1 fruit fly cellular context compared by ENCODE assay signal in the genomic region with DNA sequence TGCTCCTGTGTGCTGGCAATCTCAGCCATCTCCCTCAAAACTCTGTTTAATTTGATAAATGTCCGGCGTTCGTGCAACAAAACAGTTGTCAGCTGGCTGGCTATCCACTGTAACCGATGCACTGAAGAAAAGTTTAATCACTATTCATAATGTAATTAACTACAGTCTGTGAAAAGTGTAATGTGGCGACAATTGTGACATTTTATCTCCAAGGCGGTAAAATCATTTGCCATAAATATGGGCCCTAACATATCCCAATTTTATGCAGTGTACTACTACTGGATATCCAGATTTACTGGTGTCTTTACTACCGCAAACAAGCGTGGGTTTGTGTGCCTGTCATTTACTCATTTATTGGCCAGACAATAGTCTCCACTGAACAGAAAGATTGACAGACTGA.
TF ChIP-seq lines count a peak whose summit lies in the region.

No protein-coding gene starts in this region.

TF ChIP-seq in whole organism, embryonic, 481 proteins besides CTCF, POLR2A, EP300 and RAD21 (continued from another document and continues in another):
- TF ChIP-seq Hmr (GFP tag; optimal IDR thresholded peaks at IDR 0.05; lab: Kevin White, UChicago) (peak; percentile 35), dpn (GFP tag; optimal IDR thresholded peaks at IDR 0.05; lab: Kevin White, UChicago) (peak; percentile 19 to 47), Side (GFP tag; optimal IDR thresholded peaks at IDR 0.05; lab: Kevin White, UChicago) (peak; percentile 4), bcd (GFP tag; optimal IDR thresholded peaks at IDR 0.05; lab: Kevin White, UChicago) (peak; percentile 20), Bteb2 (GFP tag; optimal IDR thresholded peaks at IDR 0.05; lab: Kevin White, UChicago) (peak; percentile 23), Dip2 (GFP tag; IDR thresholded peaks at IDR 0.05; lab: Robert Waterston, UW) (no peak), hkb (optimal IDR thresholded peaks at IDR 0.05; lab: Kevin White, UChicago) (no peak), hkb (GFP tag; IDR thresholded peaks at IDR 0.05; lab: Robert Waterston, UW) (peak; percentile 51; the same call in 1 of the 2 replicates), Hr78 (GFP tag; optimal IDR thresholded peaks at IDR 0.05; lab: Kevin White, UChicago) (no peak), row (GFP tag; IDR thresholded peaks at IDR 0.05; lab: Robert Waterston, UW) (peak; percentile 58; the same call in 2 of the 3 replicates), maf-S (GFP tag; optimal IDR thresholded peaks at IDR 0.05; lab: Kevin White, UChicago) (no peak), gem (tag; optimal IDR thresholded peaks at IDR 0.05; lab: Kevin White, UChicago) (peak; percentile 63), CG2712 (tag; optimal IDR thresholded peaks at IDR 0.05; lab: Kevin White, UChicago) (peak; percentile 48), Dfd (GFP tag; optimal IDR thresholded peaks at IDR 0.05; lab: Kevin White, UChicago) (no peak), E2f2 (GFP tag; IDR thresholded peaks at IDR 0.05; lab: Robert Waterston, UW) (no peak), CG32532 (GFP tag; IDR thresholded peaks at IDR 0.05; lab: Robert Waterston, UW) (no peak), mam (GFP tag; optimal IDR thresholded peaks at IDR 0.05; lab: Kevin White, UChicago) (peak; percentile 49), sisA (GFP tag; IDR thresholded peaks at IDR 0.05; lab: Robert Waterston, UW) (peak; percentile 59; the same call in 1 of the 2 replicates), CG17829 (tag; optimal IDR thresholded peaks at IDR 0.05; lab: Kevin White, UChicago) (no peak), ase (GFP tag; IDR thresholded peaks at IDR 0.05; lab: Robert Waterston, UW) (0 out of 3 replicates have a peak, but pooled peaks have one; percentile 48), CG2678 (tag; optimal IDR thresholded peaks at IDR 0.05; lab: Kevin White, UChicago) (peak; percentile 52), cg (GFP tag; optimal IDR thresholded peaks at IDR 0.05; lab: Kevin White, UChicago) (no peak), jigr1 (GFP tag; IDR thresholded peaks at IDR 0.05; lab: Robert Waterston, UW) (0 out of 3 replicates have a peak, but pooled peaks have one; percentile 49), MTF-1 (GFP tag; optimal IDR thresholded peaks at IDR 0.05; lab: Kevin White, UChicago; ENCODE audit: borderline replicate concordance) (no peak), CG31441 (GFP tag; IDR thresholded peaks at IDR 0.05; lab: Robert Waterston, UW) (peak; percentile 28; the same call in 1 of the 2 replicates), CG17568 (GFP tag; optimal IDR thresholded peaks at IDR 0.05; lab: Kevin White, UChicago) (no peak), ind (GFP tag; optimal IDR thresholded peaks at IDR 0.05; lab: Kevin White, UChicago) (peak; percentile 59), CG14710 (tag; optimal IDR thresholded peaks at IDR 0.05; lab: Kevin White, UChicago) (no peak), Nf-YA (GFP tag; IDR thresholded peaks at IDR 0.05; lab: Robert Waterston, UW) (no peak), ci (GFP tag; IDR thresholded peaks at IDR 0.05; lab: Robert Waterston, UW) (peak; percentile 79; the same call in 2 of the 3 replicates), CG13894 (tag; optimal IDR thresholded peaks at IDR 0.05; lab: Kevin White, UChicago) (no peak), zfh1 (GFP tag; IDR thresholded peaks at IDR 0.05; lab: Robert Waterston, UW) (peak; percentile 34; the same call in 1 of the 3 replicates), CG12769 (tag; optimal IDR thresholded peaks at IDR 0.05; lab: Kevin White, UChicago) (peak; percentile 42), CG17361 (GFP tag; IDR thresholded peaks at IDR 0.05; lab: Robert Waterston, UW) (peak; percentile 32; the same call in 1 of the 3 replicates), CG4854 (GFP tag; optimal IDR thresholded peaks at IDR 0.05; lab: Kevin White, UChicago) (no peak), E2f1 (GFP tag; IDR thresholded peaks at IDR 0.05; lab: Robert Waterston, UW) (peak; percentile 46; the same call in 1 of the 2 replicates), gfzf (GFP tag; optimal IDR thresholded peaks at IDR 0.05; lab: Kevin White, UChicago) (no peak), CG12942 (GFP tag; optimal IDR thresholded peaks at IDR 0.05; lab: Kevin White, UChicago) (peak; percentile 14), Rx (GFP tag; IDR thresholded peaks at IDR 0.05; lab: Robert Waterston, UW) (peak; percentile 50; the same call in 1 of the 2 replicates), crol (GFP tag; IDR thresholded peaks at IDR 0.05; lab: Robert Waterston, UW) (no peak), CG7786 (GFP tag; optimal IDR thresholded peaks at IDR 0.05; lab: Kevin White, UChicago) (peak; percentile 44), tll (GFP tag; optimal IDR thresholded peaks at IDR 0.05; lab: Kevin White, UChicago) (no peak), az2 (GFP tag; optimal IDR thresholded peaks at IDR 0.05; lab: Kevin White, UChicago) (peak; percentile 29), CG11093 (GFP tag; IDR thresholded peaks at IDR 0.05; lab: Robert Waterston, UW) (0 out of 3 replicates have a peak, but pooled peaks have one; percentile 41), amos (GFP tag; IDR thresholded peaks at IDR 0.05; lab: Robert Waterston, UW; ENCODE audit: partially characterized antibody) (no peak), Hsf (GFP tag; optimal IDR thresholded peaks at IDR 0.05; lab: Kevin White, UChicago) (peak; percentile 45), CG11247 (GFP tag; IDR thresholded peaks at IDR 0.05; lab: Robert Waterston, UW) (0 out of 2 replicates have a peak, but pooled peaks have one; percentile 52), CG6254 (GFP tag; optimal IDR thresholded peaks at IDR 0.05; lab: Kevin White, UChicago) (peak; percentile 48), CG10209 (GFP tag; optimal IDR thresholded peaks at IDR 0.05; lab: Kevin White, UChicago) (peak; percentile 39), Mad (GFP tag; optimal IDR thresholded peaks at IDR 0.05; lab: Kevin White, UChicago) (no peak), D19B (GFP tag; optimal IDR thresholded peaks at IDR 0.05; lab: Kevin White, UChicago) (no peak), tna (GFP tag; IDR thresholded peaks at IDR 0.05; lab: Robert Waterston, UW; ENCODE audit: partially characterized antibody) (no peak), PHDP (tag; optimal IDR thresholded peaks at IDR 0.05; lab: Kevin White, UChicago) (peak; percentile 33), psq (GFP tag; optimal IDR thresholded peaks at IDR 0.05; lab: Kevin White, UChicago) (no peak), CG17612 (GFP tag; IDR thresholded peaks at IDR 0.05; lab: Robert Waterston, UW) (no peak), stwl (tag; optimal IDR thresholded peaks at IDR 0.05; lab: Kevin White, UChicago) (no peak), unpg (GFP tag; optimal IDR thresholded peaks at IDR 0.05; lab: Kevin White, UChicago) (peak; percentile 60), bigmax (GFP tag; optimal IDR thresholded peaks at IDR 0.05; lab: Kevin White, UChicago) (no peak), CG7357 (GFP tag; IDR thresholded peaks at IDR 0.05; lab: Robert Waterston, UW) (0 out of 3 replicates have a peak, but pooled peaks have one; percentile 6), Atf-2 (GFP tag; optimal IDR thresholded peaks at IDR 0.05; lab: Kevin White, UChicago) (peak; percentile 8), bab2 (GFP tag; optimal IDR thresholded peaks at IDR 0.05; lab: Kevin White, UChicago) (peak; percentile 36), ap (GFP tag; IDR thresholded peaks at IDR 0.05; lab: Robert Waterston, UW) (peak; percentile 46; the same call in 1 of the 2 replicates), CG17186 (GFP tag; optimal IDR thresholded peaks at IDR 0.05; lab: Kevin White, UChicago) (no peak), ftz-f1 (GFP tag; optimal IDR thresholded peaks at IDR 0.05; lab: Kevin White, UChicago) (no peak), oc (tag; optimal IDR thresholded peaks at IDR 0.05; lab: Kevin White, UChicago) (peak; percentile 21), CG16863 (GFP tag; optimal IDR thresholded peaks at IDR 0.05; lab: Kevin White, UChicago) (no peak), CG8089 (GFP tag; optimal IDR thresholded peaks at IDR 0.05; lab: Kevin White, UChicago) (peak; percentile 27), CG32772 (GFP tag; IDR thresholded peaks at IDR 0.05; lab: Robert Waterston, UW) (peak; percentile 44; the same call in 1 of the 2 replicates), ATbp (GFP tag; optimal IDR thresholded peaks at IDR 0.05; lab: Kevin White, UChicago) (peak; percentile 67), Myb (GFP tag; optimal IDR thresholded peaks at IDR 0.05; lab: Kevin White, UChicago) (peak; percentile 6), Elba2 (GFP tag; optimal IDR thresholded peaks at IDR 0.05; lab: Kevin White, UChicago) (no peak), CG13424 (tag; optimal IDR thresholded peaks at IDR 0.05; lab: Kevin White, UChicago) (no peak), Ptx1 (GFP tag; IDR thresholded peaks at IDR 0.05; lab: Robert Waterston, UW) (peak; percentile 71), CG10565 (GFP tag; optimal IDR thresholded peaks at IDR 0.05; lab: Kevin White, UChicago) (no peak), CG11398 (GFP tag; optimal IDR thresholded peaks at IDR 0.05; lab: Kevin White, UChicago) (peak; percentile 4), HLH4C (GFP tag; IDR thresholded peaks at IDR 0.05; lab: Robert Waterston, UW; ENCODE audit: partially characterized antibody) (no peak), lmd (GFP tag; IDR thresholded peaks at IDR 0.05; lab: Robert Waterston, UW) (peak; percentile 60; the same call in 1 of the 2 replicates), CG3838 (GFP tag; optimal IDR thresholded peaks at IDR 0.05; lab: Kevin White, UChicago) (no peak), CG2199 (GFP tag; IDR thresholded peaks at IDR 0.05; lab: Robert Waterston, UW) (0 out of 3 replicates have a peak, but pooled peaks have one; percentile 44), ken (GFP tag; IDR thresholded peaks at IDR 0.05; lab: Robert Waterston, UW) (no peak), CG9609 (GFP tag; optimal IDR thresholded peaks at IDR 0.05; lab: Kevin White, UChicago) (peak; percentile 26), vvl (GFP tag; IDR thresholded peaks at IDR 0.05; lab: Robert Waterston, UW) (peak; percentile 77), pnt (GFP tag; optimal IDR thresholded peaks at IDR 0.05; lab: Kevin White, UChicago) (peak; percentile 47), D (optimal IDR thresholded peaks at IDR 0.05; lab: Kevin White, UChicago) (no peak), D (GFP tag; optimal IDR thresholded peaks at IDR 0.05; lab: Kevin White, UChicago) (peak; percentile 29), tx (GFP tag; optimal IDR thresholded peaks at IDR 0.05; lab: Kevin White, UChicago) (peak; percentile 24), eve (GFP tag; optimal IDR thresholded peaks at IDR 0.05; lab: Kevin White, UChicago) (peak in 1 of 2 experiments; percentile 30), CG7556 (GFP tag; optimal IDR thresholded peaks at IDR 0.05; lab: Kevin White, UChicago) (peak; percentile 30), sc (optimal IDR thresholded peaks at IDR 0.05; lab: Kevin White, UChicago) (no peak), sc (GFP tag; optimal IDR thresholded peaks at IDR 0.05; lab: Kevin White, UChicago) (peak; percentile 54), gsb-n (tag; optimal IDR thresholded peaks at IDR 0.05; lab: Kevin White, UChicago) (peak; percentile 26), CG4404 (GFP tag; IDR thresholded peaks at IDR 0.05; lab: Robert Waterston, UW) (peak; percentile 44), Ada2b (GFP tag; IDR thresholded peaks at IDR 0.05; lab: Robert Waterston, UW) (no peak), tgo (GFP tag; IDR thresholded peaks at IDR 0.05; lab: Robert Waterston, UW) (peak; percentile 62), phol (tag; optimal IDR thresholded peaks at IDR 0.05; lab: Kevin White, UChicago) (peak; percentile 39), p53 (GFP tag; optimal IDR thresholded peaks at IDR 0.05; lab: Kevin White, UChicago) (no peak), Xrp1 (GFP tag; IDR thresholded peaks at IDR 0.05; lab: Robert Waterston, UW) (peak; percentile 21; the same call in 1 of the 2 replicates), CG2120 (GFP tag; optimal IDR thresholded peaks at IDR 0.05; lab: Kevin White, UChicago) (peak; percentile 39), abd-A (tag; optimal IDR thresholded peaks at IDR 0.05; lab: Kevin White, UChicago) (no peak), gsb (GFP tag; IDR thresholded peaks at IDR 0.05; lab: Robert Waterston, UW) (no peak), pros (GFP tag; optimal IDR thresholded peaks at IDR 0.05; lab: Kevin White, UChicago) (no peak), Pdp1 (GFP tag; optimal IDR thresholded peaks at IDR 0.05; lab: Kevin White, UChicago) (peak in 1 of 2 experiments; percentile 27), Atf6 (GFP tag; IDR thresholded peaks at IDR 0.05; lab: Robert Waterston, UW) (0 out of 2 replicates have a peak, but pooled peaks have one; percentile 50), CG32767 (GFP tag; IDR thresholded peaks at IDR 0.05; lab: Robert Waterston, UW) (peak; percentile 17; the same call in 1 of the 2 replicates), CG17385 (GFP tag; optimal IDR thresholded peaks at IDR 0.05; lab: Kevin White, UChicago) (peak; percentile 51), Rfx (GFP tag; IDR thresholded peaks at IDR 0.05; lab: Robert Waterston, UW) (peak; percentile 66), salm (tag; optimal IDR thresholded peaks at IDR 0.05; lab: Kevin White, UChicago) (peak; percentile 20), jing (GFP tag; optimal IDR thresholded peaks at IDR 0.05; lab: Kevin White, UChicago) (peak; percentile 3), pan (optimal IDR thresholded peaks at IDR 0.05; lab: Kevin White, UChicago) (no peak), pan (GFP tag; optimal IDR thresholded peaks at IDR 0.05 in 1 of 2, IDR thresholded peaks at IDR 0.05 in 1 of 2) (peak in 1 of 2 experiments; percentile 71), CG6683 (GFP tag; optimal IDR thresholded peaks at IDR 0.05; lab: Kevin White, UChicago) (no peak), ttk (GFP tag; IDR thresholded peaks at IDR 0.05; lab: Robert Waterston, UW) (peak; percentile 40; the same call in 1 of the 2 replicates), klu (GFP tag; IDR thresholded peaks at IDR 0.05; lab: Robert Waterston, UW) (peak; percentile 25; the same call in 1 of the 2 replicates), lov (optimal IDR thresholded peaks at IDR 0.05; lab: Kevin White, UChicago) (no peak), lov (GFP tag; IDR thresholded peaks at IDR 0.05; lab: Robert Waterston, UW) (0 out of 3 replicates have a peak, but pooled peaks have one; percentile 31), ab (GFP tag; optimal IDR thresholded peaks at IDR 0.05; lab: Kevin White, UChicago) (peak; percentile 8), CG6791 (GFP tag; IDR thresholded peaks at IDR 0.05; lab: Robert Waterston, UW; ENCODE audit: partially characterized antibody) (no peak), CG8281 (tag; optimal IDR thresholded peaks at IDR 0.05; lab: Kevin White, UChicago) (peak; percentile 80), HHEX (GFP tag; optimal IDR thresholded peaks at IDR 0.05; lab: Kevin White, UChicago) (peak; percentile 6), CG1024 (GFP tag; IDR thresholded peaks at IDR 0.05; lab: Robert Waterston, UW) (peak; percentile 32; the same call in 1 of the 2 replicates), Chrac-16 (GFP tag; optimal IDR thresholded peaks at IDR 0.05; lab: Kevin White, UChicago) (peak; percentile 25), NC2α (GFP tag; optimal IDR thresholded peaks at IDR 0.05; lab: Kevin White, UChicago) (no peak), dati (GFP tag; IDR thresholded peaks at IDR 0.05; lab: Robert Waterston, UW) (0 out of 2 replicates have a peak, but pooled peaks have one; percentile 12)
